Fruit fly (Drosophila melanogaster) whole organism, prepupa: Measurements from ENCODE around the gene CG18269.

ENCODE experiments used
- Blimp-1 ChIP-seq: fragments of 200-800 bp; sonication (Bioruptor generic); optimal IDR thresholded peaks from 3 replicates; lab custom pipeline; 2017; ENCODE audit warnings: missing biosample characterization, missing genetic modification characterization, mild to moderate bottlenecking, moderate library complexity, missing genetic modification reagents
- CG10631 ChIP-seq: fragments of 200-800 bp; sonication (Bioruptor generic); optimal IDR thresholded peaks from 2 replicates; lab custom pipeline; 2016; ENCODE audit warnings: missing biosample characterization, missing genetic modification characterization
- CG10669 ChIP-seq: fragments of 200-800 bp; sonication (Bioruptor generic); optimal IDR thresholded peaks from 3 replicates; lab custom pipeline; 2018; ENCODE audit warnings: missing biosample characterization, mild to moderate bottlenecking, missing genetic modification characterization, moderate library complexity
- CG11762 ChIP-seq: fragments of 200-800 bp; sonication (Bioruptor generic); optimal IDR thresholded peaks from 3 replicates; lab custom pipeline; 2016; ENCODE audit warnings: missing biosample characterization, missing genetic modification characterization; ENCODE audit not compliant: insufficient read depth
- CG11902 ChIP-seq: fragments of 200-800 bp; sonication (Bioruptor generic); optimal IDR thresholded peaks from 3 replicates; lab custom pipeline; 2016; ENCODE audit warnings: missing biosample characterization, missing genetic modification characterization
- CG15336 ChIP-seq: fragments of 200-800 bp; sonication (Bioruptor generic); IDR thresholded peaks from 2 replicates; pipeline ENCODE4 v1.3.6; 2022; ENCODE audit warnings: missing biosample characterization, missing genetic modification characterization
- CG1621 ChIP-seq: fragments of 200-800 bp; sonication (Bioruptor generic); optimal IDR thresholded peaks from 3 replicates; lab custom pipeline; 2018; ENCODE audit warnings: missing biosample characterization, mild to moderate bottlenecking, missing genetic modification characterization
- CG16779 ChIP-seq: fragments of 200-800 bp; sonication (Bioruptor generic); optimal IDR thresholded peaks from 3 replicates; lab custom pipeline; 2017; ENCODE audit warnings: missing biosample characterization, mild to moderate bottlenecking, missing genetic modification characterization
- CG3032 ChIP-seq: fragments of 200-800 bp; optimal IDR thresholded peaks from 2 replicates; lab custom pipeline; 2019; ENCODE audit warnings: missing biosample characterization, mild to moderate bottlenecking, missing genetic modification characterization, moderate library complexity
- CG31627 ChIP-seq: fragments of 200-800 bp; sonication (Bioruptor generic); optimal IDR thresholded peaks from 3 replicates; lab custom pipeline; 2016; ENCODE audit warnings: missing biosample characterization, missing genetic modification characterization
- CG32006 ChIP-seq: fragments of 200-800 bp; sonication (Bioruptor generic); optimal IDR thresholded peaks from 3 replicates; lab custom pipeline; 2017; ENCODE audit warnings: missing biosample characterization, mild to moderate bottlenecking, missing genetic modification characterization
- CG34406 ChIP-seq: fragments of 200-800 bp; sonication (Bioruptor generic); optimal IDR thresholded peaks from 3 replicates; lab custom pipeline; 2016; ENCODE audit warnings: missing biosample characterization, missing genetic modification characterization
- CG3919 ChIP-seq: fragments of 200-800 bp; sonication (Bioruptor generic); optimal IDR thresholded peaks from 3 replicates; lab custom pipeline; 2016; ENCODE audit warnings: missing biosample characterization, missing genetic modification characterization
- CG6163 ChIP-seq: fragments of 200-800 bp; sonication (Bioruptor generic); IDR thresholded peaks from 3 replicates; pipeline ENCODE4 v1.3.6; 2022; ENCODE audit warnings: missing biosample characterization, missing genetic modification characterization
- CG6276 ChIP-seq: fragments of 200-800 bp; sonication (Bioruptor generic); optimal IDR thresholded peaks from 2 replicates; lab custom pipeline; 2017; ENCODE audit warnings: missing biosample characterization, mild to moderate bottlenecking, missing genetic modification characterization
- CG6792 ChIP-seq: fragments of 200-800 bp; sonication (Bioruptor generic); optimal IDR thresholded peaks from 3 replicates; lab custom pipeline; 2016; ENCODE audit warnings: missing biosample characterization, missing genetic modification characterization
- CG6808 ChIP-seq: fragments of 200-800 bp; sonication (Bioruptor generic); optimal IDR thresholded peaks from 3 replicates; lab custom pipeline; 2017; ENCODE audit warnings: missing biosample characterization, missing genetic modification characterization, mild to moderate bottlenecking, moderate library complexity, missing genetic modification reagents
- CG6854 ChIP-seq: fragments of 200-800 bp; sonication (Bioruptor generic); optimal IDR thresholded peaks from 2 replicates; lab custom pipeline; 2017; ENCODE audit warnings: missing biosample characterization, mild to moderate bottlenecking, missing genetic modification characterization
- CG8119 ChIP-seq: fragments of 200-800 bp; sonication (Bioruptor generic); IDR thresholded peaks from 3 replicates; pipeline ENCODE4 v1.3.6; 2022; ENCODE audit warnings: missing biosample characterization, missing genetic modification characterization
- CG8319 ChIP-seq: fragments of 200-800 bp; sonication (Bioruptor generic); optimal IDR thresholded peaks from 3 replicates; lab custom pipeline; 2016; ENCODE audit warnings: missing biosample characterization, missing genetic modification characterization
- CG8632 ChIP-seq: fragments of 200-800 bp; sonication (Bioruptor generic); optimal IDR thresholded peaks from 3 replicates; lab custom pipeline; 2016; ENCODE audit warnings: missing biosample characterization, missing genetic modification characterization
- CG9139 ChIP-seq: fragments of 200-800 bp; sonication (Bioruptor generic); optimal IDR thresholded peaks from 3 replicates; lab custom pipeline; 2017; ENCODE audit warnings: missing biosample characterization, mild to moderate bottlenecking, missing genetic modification characterization
- Eip75B ChIP-seq: fragments of 200-800 bp; sonication (Bioruptor generic); optimal IDR thresholded peaks from 3 replicates; lab custom pipeline; 2016; ENCODE audit warnings: missing biosample characterization, missing genetic modification characterization
- Eip78C ChIP-seq: fragments of 200-800 bp; sonication (Bioruptor generic); peaks from one replicate; lab custom pipeline; 2016; ENCODE audit warnings: missing biosample characterization, missing genetic modification characterization
- Eip93F ChIP-seq: fragments of 200-800 bp; sonication (Bioruptor generic); optimal IDR thresholded peaks from 2 replicates; lab custom pipeline; 2016; ENCODE audit warnings: missing biosample characterization, mild to moderate bottlenecking, missing genetic modification characterization
- Ets21C ChIP-seq: fragments of 200-800 bp; sonication (Bioruptor generic); optimal IDR thresholded peaks from 3 replicates; lab custom pipeline; 2016; ENCODE audit warnings: missing biosample characterization, missing genetic modification characterization
- Ets96B ChIP-seq: fragments of 200-800 bp; optimal IDR thresholded peaks from 2 replicates; lab custom pipeline; 2019; ENCODE audit warnings: missing biosample characterization, mild to moderate bottlenecking, missing genetic modification characterization, moderate library complexity
- Gug ChIP-seq: fragments of 200-800 bp; sonication (Bioruptor generic); IDR thresholded peaks from 2 replicates; pipeline ENCODE4 v1.3.6; 2022; ENCODE audit warnings: missing biosample characterization, missing genetic modification characterization
- Hr38 ChIP-seq: sonication (Bioruptor generic); optimal IDR thresholded peaks from 2 replicates; lab custom pipeline; 2016; ENCODE audit warnings: missing biosample characterization, missing genetic modification characterization
- Lpt ChIP-seq: fragments of 200-800 bp; sonication (Bioruptor generic); optimal IDR thresholded peaks from 3 replicates; lab custom pipeline; 2016; ENCODE audit warnings: missing biosample characterization, missing genetic modification characterization
- Smox ChIP-seq: fragments of 200-800 bp; sonication (Bioruptor generic); optimal IDR thresholded peaks from 3 replicates; lab custom pipeline; 2016; ENCODE audit warnings: missing biosample characterization, missing genetic modification characterization
- Sox102F ChIP-seq: fragments of 200-800 bp; sonication (Bioruptor generic); optimal IDR thresholded peaks from 2 replicates; lab custom pipeline; 2016; ENCODE audit warnings: missing biosample characterization, mild to moderate bottlenecking, missing genetic modification characterization
- Sox14 ChIP-seq: fragments of 200-800 bp; sonication (Bioruptor generic); optimal IDR thresholded peaks from 3 replicates; lab custom pipeline; 2016; ENCODE audit warnings: missing biosample characterization, missing genetic modification characterization
- Sox15 ChIP-seq: fragments of 200-800 bp; sonication (Bioruptor generic); optimal IDR thresholded peaks from 3 replicates; lab custom pipeline; 2016; ENCODE audit warnings: missing biosample characterization, missing genetic modification characterization
- achi ChIP-seq: fragments of 200-800 bp; sonication (Bioruptor generic); optimal IDR thresholded peaks from 3 replicates; lab custom pipeline; 2016; ENCODE audit warnings: missing biosample characterization, missing genetic modification characterization
- acj6 ChIP-seq: fragments of 200-800 bp; sonication (Bioruptor generic); optimal IDR thresholded peaks from 3 replicates; lab custom pipeline; 2016; ENCODE audit warnings: missing biosample characterization, missing genetic modification characterization
- cyc ChIP-seq: fragments of 200-800 bp; sonication (Bioruptor generic); optimal IDR thresholded peaks from 3 replicates; lab custom pipeline; 2016; ENCODE audit warnings: missing biosample characterization, missing genetic modification characterization
- dac ChIP-seq: fragments of 200-800 bp; sonication (Bioruptor generic); optimal IDR thresholded peaks from 2 replicates; lab custom pipeline; 2017; ENCODE audit warnings: missing biosample characterization, mild to moderate bottlenecking, missing genetic modification characterization
- eg ChIP-seq: fragments of 200-800 bp; sonication (Bioruptor generic); IDR thresholded peaks from 3 replicates; pipeline ENCODE4 v1.3.6; 2022; ENCODE audit warnings: missing biosample characterization, missing genetic modification characterization
- esn ChIP-seq: fragments of 200-800 bp; sonication (Bioruptor generic); optimal IDR thresholded peaks from 2 replicates; lab custom pipeline; 2016; ENCODE audit warnings: missing biosample characterization, mild to moderate bottlenecking, missing genetic modification characterization, moderate library complexity
- fd85E ChIP-seq: fragments of 200-800 bp; sonication (Bioruptor generic); optimal IDR thresholded peaks from 3 replicates; lab custom pipeline; 2016; ENCODE audit warnings: missing biosample characterization, missing genetic modification characterization
- fkh ChIP-seq: fragments of 200-800 bp; sonication (Bioruptor generic); optimal IDR thresholded peaks from 3 replicates; lab custom pipeline; 2017; ENCODE audit warnings: missing biosample characterization, mild to moderate bottlenecking, missing genetic modification characterization, moderate library complexity
- lz ChIP-seq: fragments of 200-800 bp; sonication (Bioruptor generic); optimal IDR thresholded peaks from 3 replicates; lab custom pipeline; 2016; ENCODE audit warnings: missing biosample characterization, missing genetic modification characterization
- pdm3 ChIP-seq: fragments of 200-800 bp; sonication (Bioruptor generic); optimal IDR thresholded peaks from 3 replicates; lab custom pipeline; 2016; ENCODE audit warnings: missing biosample characterization, missing genetic modification characterization
- ss ChIP-seq, 2 experiments: fragments of 200-800 bp; sonication (Bioruptor generic); optimal IDR thresholded peaks; 2 replicates in 1 of 2; 3 replicates in 1 of 2; lab custom pipeline; 2017 to 2018; ENCODE audit warnings: mild to moderate bottlenecking in 2 of 2, missing biosample characterization in 2 of 2, missing genetic modification characterization in 2 of 2, moderate library complexity in 1 of 2
- svp ChIP-seq: fragments of 200-800 bp; sonication (Bioruptor generic); peaks from one replicate; lab custom pipeline; 2016; ENCODE audit warnings: missing biosample characterization, missing genetic modification characterization
- topi ChIP-seq: fragments of 200-800 bp; sonication (Bioruptor generic); optimal IDR thresholded peaks from 3 replicates; lab custom pipeline; 2016; ENCODE audit warnings: missing biosample characterization, missing genetic modification characterization

The CG18269 gene

dm6 chr2L:5541935-5542685, 9.5 kb upstream of the CG18269 start, which contains the start of the genes Hel25E and Lam:
Hel25E (minus strand) TSS chr2L:5542314.
Lam (plus strand) TSS chr2L:5542480.
- TF ChIP-seq CG6163 (GFP tag; lab: Robert Waterston, UW) = no peak
- 0 out of 2 replicates have a peak, but pooled peaks have one; percentile 9 for TF ChIP-seq CG15336 (GFP tag; lab: Robert Waterston, UW)
- TF ChIP-seq Sox102F (GFP tag; lab: Kevin White, UChicago) = no peak
- no peak for TF ChIP-seq Hr38 (GFP tag; lab: Kevin White, UChicago)
- peak; percentile 10 for TF ChIP-seq CG3032
- TF ChIP-seq Blimp-1 = no peak
- TF ChIP-seq CG16779 (tag; lab: Kevin White, UChicago) = no peak

dm6 chr2L:5542944-5543515, 8.6 kb upstream of the CG18269 start:
- TF ChIP-seq Lpt (GFP tag; lab: Kevin White, UChicago) = peak; percentile 42
- peak in 1 of 2 experiments; percentile 43 for TF ChIP-seq ss (GFP tag; optimal IDR thresholded peaks at IDR 0.05; lab: Kevin White, UChicago)
- no peak for TF ChIP-seq Eip93F (GFP tag; lab: Kevin White, UChicago)
- TF ChIP-seq CG15336 (GFP tag; lab: Robert Waterston, UW) = peak; percentile 65
- no peak for TF ChIP-seq CG6276
- peak; percentile 24 for TF ChIP-seq esn (GFP tag; lab: Kevin White, UChicago)
- no peak for TF ChIP-seq CG8632 (GFP tag; lab: Kevin White, UChicago)
- peak; percentile 27 for TF ChIP-seq Smox (GFP tag; lab: Kevin White, UChicago)
- no peak for TF ChIP-seq CG34406 (GFP tag; lab: Kevin White, UChicago)
- no peak for TF ChIP-seq CG9139 (GFP tag; lab: Kevin White, UChicago)
- TF ChIP-seq CG11762 (GFP tag; lab: Kevin White, UChicago) = peak; percentile 8
- TF ChIP-seq Sox102F (GFP tag; lab: Kevin White, UChicago) = no peak
- TF ChIP-seq CG6854 = no peak
- no peak for TF ChIP-seq Sox15 (GFP tag; lab: Kevin White, UChicago)
- TF ChIP-seq svp (GFP tag; lab: Kevin White, UChicago) = peak; percentile 54
- no peak for TF ChIP-seq CG32006 (GFP tag; lab: Kevin White, UChicago)
- peak; percentile 3 for TF ChIP-seq topi (GFP tag; lab: Kevin White, UChicago)
- TF ChIP-seq lz (GFP tag; lab: Kevin White, UChicago) = peak; percentile 28
- no peak for TF ChIP-seq Sox14 (GFP tag; lab: Kevin White, UChicago)
- TF ChIP-seq acj6 (GFP tag; lab: Kevin White, UChicago) = no peak
- TF ChIP-seq eg (GFP tag; lab: Robert Waterston, UW) = peak; percentile 76
- peak; percentile 33 for TF ChIP-seq cyc (GFP tag; lab: Kevin White, UChicago)
- TF ChIP-seq Gug = peak; percentile 34; the same call in 1 of the 2 replicates
- peak; percentile 29 for TF ChIP-seq pdm3 (GFP tag; lab: Kevin White, UChicago)
- TF ChIP-seq Eip78C (GFP tag; lab: Kevin White, UChicago) = peak; percentile 73
- TF ChIP-seq dac = peak; percentile 17
- no peak for TF ChIP-seq fkh (GFP tag; lab: Kevin White, UChicago)
- no peak for TF ChIP-seq CG8319 (GFP tag; lab: Kevin White, UChicago)
- no peak for TF ChIP-seq Ets21C
- no peak for TF ChIP-seq CG1621 (tag; lab: Kevin White, UChicago)
- TF ChIP-seq CG10631 (GFP tag; lab: Kevin White, UChicago) = no peak
- TF ChIP-seq CG6163 (GFP tag; lab: Robert Waterston, UW) = peak; percentile 55; the same call in 1 of the 3 replicates
- TF ChIP-seq Hr38 (GFP tag; lab: Kevin White, UChicago) = no peak
- peak; percentile 21 for TF ChIP-seq CG6792 (GFP tag; lab: Kevin White, UChicago)
- no peak for TF ChIP-seq CG16779 (tag; lab: Kevin White, UChicago)
- peak; percentile 51 for TF ChIP-seq Eip75B (GFP tag; lab: Kevin White, UChicago)
- TF ChIP-seq CG11902 (GFP tag; lab: Kevin White, UChicago) = no peak
- TF ChIP-seq achi (GFP tag; lab: Kevin White, UChicago) = no peak
- TF ChIP-seq Ets96B = peak; percentile 11
- TF ChIP-seq CG8119 (GFP tag; lab: Robert Waterston, UW) = peak; percentile 64; the same call in 2 of the 3 replicates
- TF ChIP-seq CG10669 (GFP tag; lab: Kevin White, UChicago) = no peak
- TF ChIP-seq CG31627 (GFP tag; lab: Kevin White, UChicago) = peak; percentile 13
- peak; percentile 2 for TF ChIP-seq CG3032
- TF ChIP-seq fd85E = no peak
- TF ChIP-seq CG6808 (GFP tag; lab: Kevin White, UChicago) = no peak
- TF ChIP-seq CG3919 (GFP tag; lab: Kevin White, UChicago) = no peak
- TF ChIP-seq Blimp-1 = no peak
